Worm (Caenorhabditis elegans): Measurements from ENCODE around the gene glb-7.

ce11 chrIV:2136607-2137006 is 14.0 kb downstream of the glb-7 start, which contains the start of gene test-1:
- TF ChIP-seq elt-1 (tag; optimal IDR thresholded peaks at IDR 0.05) (no peak), unc-62 (GFP tag; optimal IDR thresholded peaks at IDR 0.05) (no peak), ceh-82 (tag; optimal IDR thresholded peaks at IDR 0.05) (no peak), ama-1 (optimal IDR thresholded peaks at IDR 0.05) (no peak), nhr-11 (tag; optimal IDR thresholded peaks at IDR 0.05) (no peak), zag-1 (tag; optimal IDR thresholded peaks at IDR 0.05) (no peak)

All from whole organism, L3 larva.